Fruit fly (Drosophila melanogaster) whole organism, embryonic: Measurements from ENCODE around the gene Cnot4.
A peak's percentile ranks its signal among the peaks of the same experiment; 100 is the strongest.

ENCODE experiments used
- Adf1 ChIP-seq: fragments of 200-800 bp; sonication (Bioruptor generic); IDR thresholded peaks from 2 replicates; pipeline ENCODE4 v1.3.6; 2022; ENCODE audit warnings: missing biosample characterization, missing genetic modification characterization
- CG11093 ChIP-seq: fragments of 200-800 bp; sonication (Bioruptor generic); IDR thresholded peaks from 3 replicates; pipeline ENCODE4 v1.3.6; 2022; ENCODE audit warnings: missing biosample characterization, missing genetic modification characterization
- CG13123 ChIP-seq: fragments of 200-800 bp; sonication (Bioruptor generic); optimal IDR thresholded peaks from 2 replicates; lab custom pipeline; 2016; ENCODE audit warnings: missing biosample characterization, missing genetic modification characterization
- CG1602 ChIP-seq: fragments of 200-800 bp; sonication (Bioruptor generic); optimal IDR thresholded peaks from 3 replicates; lab custom pipeline; 2016; ENCODE audit warnings: missing biosample characterization, missing genetic modification characterization
- CG17361 ChIP-seq: fragments of 200-800 bp; sonication (Bioruptor generic); IDR thresholded peaks from 3 replicates; pipeline ENCODE4 v1.3.6; 2022; ENCODE audit warnings: missing biosample characterization, missing genetic modification characterization
- CG18764 ChIP-seq: fragments of 200-800 bp; sonication (Bioruptor generic); optimal IDR thresholded peaks from 3 replicates; lab custom pipeline; 2016; ENCODE audit warnings: missing biosample characterization, missing genetic modification characterization
- CG2678 ChIP-seq: fragments of 200-800 bp; sonication (Bioruptor generic); optimal IDR thresholded peaks from 3 replicates; lab custom pipeline; 2019; ENCODE audit warnings: missing biosample characterization, mild to moderate bottlenecking, missing genetic modification characterization, moderate library complexity
- CG3726 ChIP-seq: fragments of 200-800 bp; sonication (Bioruptor generic); IDR thresholded peaks from 3 replicates; pipeline ENCODE4, ENCODE4 v1.3.6; 2022; ENCODE audit warnings: missing biosample characterization, missing genetic modification characterization
- CG3995 ChIP-seq: fragments of 200-800 bp; sonication (Bioruptor generic); optimal IDR thresholded peaks from 3 replicates; lab custom pipeline; 2016; ENCODE audit warnings: missing biosample characterization, missing genetic modification characterization
- CG4617 ChIP-seq: fragments of 200-800 bp; sonication (Bioruptor generic); optimal IDR thresholded peaks from 3 replicates; lab custom pipeline; 2016; ENCODE audit warnings: missing biosample characterization, missing genetic modification characterization, borderline replicate concordance
- CG5953 ChIP-seq: fragments of 200-800 bp; sonication (Bioruptor generic); IDR thresholded peaks from 2 replicates; pipeline ENCODE4 v1.3.6; 2022; ENCODE audit warnings: missing biosample characterization, missing genetic modification characterization
- CG6683 ChIP-seq: fragments of 200-800 bp; sonication (Bioruptor generic); optimal IDR thresholded peaks from 2 replicates; lab custom pipeline; 2017; ENCODE audit warnings: missing biosample characterization, mild to moderate bottlenecking, missing genetic modification characterization, missing genetic modification reagents
- CG6765 ChIP-seq: fragments of 200-800 bp; sonication (Bioruptor generic); optimal IDR thresholded peaks from 3 replicates; lab custom pipeline; 2017; ENCODE audit warnings: missing biosample characterization, mild to moderate bottlenecking, missing genetic modification characterization
- CG7271 ChIP-seq: fragments of 200-800 bp; sonication (Bioruptor generic); optimal IDR thresholded peaks from 2 replicates; lab custom pipeline; 2018; ENCODE audit warnings: missing biosample characterization, mild to moderate bottlenecking, missing genetic modification characterization, moderate library complexity
- CG9932 ChIP-seq: fragments of 200-800 bp; sonication (Bioruptor generic); IDR thresholded peaks from 2 replicates; pipeline ENCODE4 v1.3.6; 2022; ENCODE audit warnings: missing biosample characterization, missing genetic modification characterization
- Dip2 ChIP-seq: fragments of 200-800 bp; sonication (Bioruptor generic); IDR thresholded peaks from 2 replicates; pipeline ENCODE4 v1.3.6; 2022; ENCODE audit warnings: missing biosample characterization, missing genetic modification characterization
- Eip74EF ChIP-seq, 2 experiments: fragments of 200-800 bp in 1 of 2; fragments of >200 bp in 1 of 2; sonication (Bioruptor generic) in 1 of 2; optimal IDR thresholded peaks; 2 replicates each; lab custom pipeline; 2017 to 2019; ENCODE audit warnings: missing biosample characterization in 2 of 2, missing genetic modification characterization in 2 of 2, mild to moderate bottlenecking in 1 of 2, moderate library complexity in 1 of 2
- Fer3 ChIP-seq: fragments of 200-800 bp; sonication (Bioruptor generic); optimal IDR thresholded peaks from 2 replicates; lab custom pipeline; 2018; ENCODE audit warnings: missing biosample characterization, mild to moderate bottlenecking, missing genetic modification characterization, moderate library complexity
- HHEX ChIP-seq: fragments of 200-800 bp; sonication (Bioruptor generic); optimal IDR thresholded peaks from 3 replicates; lab custom pipeline; 2017; ENCODE audit warnings: missing biosample characterization, mild to moderate bottlenecking, missing genetic modification characterization, missing genetic modification reagents
- Hr3 ChIP-seq: fragments of 200-800 bp; sonication (Bioruptor generic); optimal IDR thresholded peaks from 3 replicates; lab custom pipeline; 2016; ENCODE audit warnings: missing biosample characterization, missing genetic modification characterization
- MBD-R2 ChIP-seq: fragments of 200-800 bp; sonication (Bioruptor generic); IDR thresholded peaks from 2 replicates; pipeline ENCODE4 v1.3.6; 2022; ENCODE audit warnings: missing biosample characterization, missing genetic modification characterization
- NFAT ChIP-seq: fragments of 200-800 bp; sonication (Bioruptor generic); IDR thresholded peaks from 2 replicates; pipeline ENCODE4 v1.3.6; 2022; ENCODE audit warnings: missing biosample characterization, missing genetic modification characterization
- Nf-YB ChIP-seq: fragments of 200-800 bp; sonication (Bioruptor generic); optimal IDR thresholded peaks from 3 replicates; lab custom pipeline; 2019; ENCODE audit warnings: missing biosample characterization, mild to moderate bottlenecking, missing genetic modification characterization, moderate library complexity
- Side ChIP-seq: fragments of 200-800 bp; sonication (Bioruptor generic); optimal IDR thresholded peaks from 2 replicates; lab custom pipeline; 2016; ENCODE audit warnings: missing biosample characterization, missing genetic modification characterization
- Xbp1 ChIP-seq: fragments of 200-800 bp; sonication (Bioruptor generic); optimal IDR thresholded peaks from 3 replicates; lab custom pipeline; 2016; ENCODE audit warnings: missing biosample characterization, mild to moderate bottlenecking, missing genetic modification characterization
- YL-1 ChIP-seq: fragments of 200-800 bp; sonication (Bioruptor generic); optimal IDR thresholded peaks from 3 replicates; lab custom pipeline; 2017; ENCODE audit warnings: missing biosample characterization, mild to moderate bottlenecking, missing genetic modification characterization
- al ChIP-seq: fragments of 200-800 bp; sonication (Bioruptor generic); IDR thresholded peaks from 2 replicates; pipeline ENCODE4 v1.3.6; 2022; ENCODE audit warnings: missing biosample characterization, missing genetic modification characterization
- croc ChIP-seq: fragments of 200-800 bp; sonication (Bioruptor generic); conservative IDR thresholded peaks from 3 replicates; pipeline ENCODE4 v1.3.6; 2022; ENCODE audit warnings: missing biosample characterization, missing genetic modification characterization
- crp ChIP-seq, 2 experiments: fragments of 200-800 bp; sonication (Bioruptor generic); optimal IDR thresholded peaks; 2 replicates in 1 of 2; 3 replicates in 1 of 2; lab custom pipeline; 2017; ENCODE audit warnings: missing biosample characterization in 2 of 2, missing genetic modification characterization in 2 of 2, mild to moderate bottlenecking in 1 of 2, moderate library complexity in 1 of 2
- dysf ChIP-seq: fragments of 200-800 bp; sonication (Bioruptor generic); IDR thresholded peaks from 3 replicates; pipeline ENCODE4 v1.3.6; 2022; ENCODE audit warnings: missing biosample characterization, missing genetic modification characterization
- ind ChIP-seq: fragments of 200-800 bp; sonication (Bioruptor generic); optimal IDR thresholded peaks from 3 replicates; lab custom pipeline; 2016; ENCODE audit warnings: missing biosample characterization, missing genetic modification characterization
- jing ChIP-seq: fragments of 200-800 bp; sonication (Bioruptor generic); optimal IDR thresholded peaks from 2 replicates; lab custom pipeline; 2018; ENCODE audit warnings: missing biosample characterization, mild to moderate bottlenecking, missing genetic modification characterization
- knrl ChIP-seq: fragments of 200-800 bp; sonication (Bioruptor generic); IDR thresholded peaks from 3 replicates; pipeline ENCODE4 v1.3.6; 2022; ENCODE audit warnings: missing biosample characterization, missing genetic modification characterization; ENCODE audit not compliant: partially characterized antibody
- lilli ChIP-seq: fragments of 200-800 bp; sonication (Bioruptor generic); optimal IDR thresholded peaks from 3 replicates; lab custom pipeline; 2016; ENCODE audit warnings: missing biosample characterization, missing genetic modification characterization
- lola ChIP-seq, 3 experiments: fragments of >200 bp in 2 of 3; fragments of 200-800 bp in 1 of 3; sonication (Bioruptor generic) in 1 of 3; optimal IDR thresholded peaks; 2 replicates each; lab custom pipeline; 2017 to 2019; ENCODE audit warnings: missing biosample characterization in 3 of 3, missing genetic modification characterization in 3 of 3, mild to moderate bottlenecking in 1 of 3, moderate library complexity in 1 of 3
- nom ChIP-seq: fragments of 200-800 bp; sonication (Bioruptor generic); optimal IDR thresholded peaks from 2 replicates; lab custom pipeline; 2017; ENCODE audit warnings: missing biosample characterization, missing genetic modification characterization, mild to moderate bottlenecking, moderate library complexity, missing genetic modification reagents
- oc ChIP-seq: fragments of 200-800 bp; sonication (Bioruptor generic); optimal IDR thresholded peaks from 2 replicates; lab custom pipeline; 2018; ENCODE audit warnings: missing biosample characterization, mild to moderate bottlenecking, missing genetic modification characterization, moderate library complexity
- pan ChIP-seq, 4 experiments: fragments of >200 bp in 3 of 4; fragments of 200-800 bp in 1 of 4; sonication (Bioruptor generic) in 1 of 4; optimal IDR thresholded peaks in 3 of 4; IDR thresholded peaks in 1 of 4; 2 replicates each; pipeline versions ENCODE4 v1.3.6 to Lab custom; 2017 to 2022; ENCODE audit warnings: missing biosample characterization in 2 of 4, missing genetic modification characterization in 2 of 4, mixed read lengths in 1 of 4
- row ChIP-seq: fragments of 200-800 bp; sonication (Bioruptor generic); IDR thresholded peaks from 3 replicates; pipeline ENCODE4 v1.3.6; 2022; ENCODE audit warnings: missing biosample characterization, missing genetic modification characterization
- salm ChIP-seq: fragments of 200-800 bp; sonication (Bioruptor generic); optimal IDR thresholded peaks from 2 replicates; lab custom pipeline; 2018; ENCODE audit warnings: missing biosample characterization, mild to moderate bottlenecking, missing genetic modification characterization
- sd ChIP-seq: fragments of 200-800 bp; sonication (Bioruptor generic); optimal IDR thresholded peaks from 3 replicates; lab custom pipeline; 2018; ENCODE audit warnings: missing biosample characterization, mild to moderate bottlenecking, missing genetic modification characterization, moderate library complexity
- sima ChIP-seq: fragments of 200-800 bp; sonication (Bioruptor generic); optimal IDR thresholded peaks from 2 replicates; lab custom pipeline; 2016; ENCODE audit warnings: missing biosample characterization, missing genetic modification characterization
- so ChIP-seq: fragments of 200-800 bp; sonication (Bioruptor generic); IDR thresholded peaks from 3 replicates; pipeline ENCODE4 v1.3.6; 2022; ENCODE audit warnings: missing biosample characterization, missing genetic modification characterization
- trem ChIP-seq: fragments of 200-800 bp; optimal IDR thresholded peaks from 3 replicates; lab custom pipeline; 2019; ENCODE audit warnings: missing biosample characterization, mild to moderate bottlenecking, missing genetic modification characterization, moderate library complexity
- twi ChIP-seq: fragments of 200-800 bp; optimal IDR thresholded peaks from 2 replicates; lab custom pipeline; 2019; ENCODE audit warnings: missing biosample characterization, mild to moderate bottlenecking, missing genetic modification characterization, moderate library complexity
- unc-4 ChIP-seq: fragments of 200-800 bp; sonication (Bioruptor generic); IDR thresholded peaks from 2 replicates; pipeline ENCODE4 v1.3.6; 2022; ENCODE audit warnings: missing biosample characterization, missing genetic modification characterization; ENCODE audit not compliant: partially characterized antibody
- zen ChIP-seq: fragments of 200-800 bp; sonication (Bioruptor generic); optimal IDR thresholded peaks from 3 replicates; lab custom pipeline; 2018; ENCODE audit warnings: missing biosample characterization, mild to moderate bottlenecking, missing genetic modification characterization, moderate library complexity

Cnot4 gene

DNA sequence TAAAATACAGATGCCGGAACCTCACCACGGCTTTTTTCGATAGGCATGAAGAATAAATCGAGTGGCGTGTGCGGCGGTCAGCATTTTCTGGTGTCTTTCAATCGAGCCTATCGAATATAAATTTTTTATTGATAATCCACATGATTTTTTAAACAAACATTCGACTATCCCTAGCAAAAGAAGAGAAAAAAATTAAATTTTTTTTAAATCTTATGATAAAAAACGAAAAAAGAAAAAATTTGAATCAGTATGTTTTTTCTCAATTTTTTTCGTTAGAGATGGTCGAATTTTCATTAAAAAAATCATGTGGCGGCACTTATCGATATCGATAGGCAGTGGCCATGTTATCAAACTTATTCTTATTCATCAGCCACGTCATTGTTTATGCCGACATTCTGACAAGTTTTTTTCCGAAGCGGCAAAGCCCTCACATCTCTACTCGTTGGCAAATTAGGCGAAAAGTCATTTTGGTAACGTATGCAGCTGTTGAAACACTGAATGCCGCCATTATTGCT is 30.1 kb downstream of the Cnot4 start, which contains the start of the genes SmB and KdelR (continued):
- TF ChIP-seq ind (GFP tag; lab: Kevin White, UChicago), result no peak
- no peak for TF ChIP-seq CG1602
- no peak for TF ChIP-seq CG6765 (GFP tag; lab: Kevin White, UChicago)
- TF ChIP-seq knrl (GFP tag; lab: Robert Waterston, UW), result peak; percentile 69
- no peak for TF ChIP-seq Fer3 (tag; lab: Kevin White, UChicago)
- no peak for TF ChIP-seq CG2678 (tag; lab: Kevin White, UChicago)
- TF ChIP-seq sd (tag; lab: Kevin White, UChicago), result no peak
- TF ChIP-seq oc (tag; lab: Kevin White, UChicago), result no peak
- no peak; the same call in none of the 3 replicates for TF ChIP-seq row (GFP tag; lab: Robert Waterston, UW)
- peak; percentile 18; the same call in 1 of the 2 replicates for TF ChIP-seq Adf1 (GFP tag; lab: Robert Waterston, UW)
- no peak for TF ChIP-seq Side
- no peak for TF ChIP-seq CG6683 (GFP tag; lab: Kevin White, UChicago)
- TF ChIP-seq, all 482 proteins: peak for 131

DNA sequence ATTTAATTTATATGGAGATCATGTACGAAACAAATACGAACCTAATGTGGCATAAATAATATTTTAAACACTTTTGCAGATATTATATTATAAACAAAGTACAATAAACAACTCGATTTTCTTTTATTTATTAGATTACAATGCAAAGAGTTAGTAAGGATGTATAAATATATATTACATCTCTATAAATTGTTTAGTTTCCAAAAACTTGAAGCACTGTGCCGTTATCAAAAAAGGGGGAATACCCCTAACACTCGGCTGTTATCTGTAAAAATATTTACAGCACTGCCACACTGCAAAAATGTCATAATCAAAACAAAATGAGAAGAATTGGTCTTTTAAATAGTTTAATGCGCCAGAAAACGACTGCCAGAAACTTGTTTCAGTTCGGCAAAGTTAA is 32.0 kb downstream of the Cnot4 start, which contains the start of gene CG5188:
CG5188 (plus strand) TSS at position 302 of the 400 bp plus-strand sequence.
- TF ChIP-seq CG5953 (GFP tag; lab: Robert Waterston, UW) (peak; percentile 54; the same call in 1 of the 2 replicates), trem (tag; lab: Kevin White, UChicago) (peak; percentile 55), jing (no peak), CG7271 (tag; lab: Kevin White, UChicago) (peak; percentile 20), crp (GFP tag; optimal IDR thresholded peaks at IDR 0.05; lab: Kevin White, UChicago) (peak in 1 of 2 experiments; percentile 5), CG4617 (peak; percentile 19), dysf (no peak; the same call in 2 of the 3 replicates), CG17361 (peak; percentile 69; the same call in 2 of the 3 replicates), unc-4 (GFP tag; lab: Robert Waterston, UW) (0 out of 2 replicates have a peak, but pooled peaks have one; percentile 26), zen (tag; lab: Kevin White, UChicago) (peak; percentile 20), lola (GFP tag; optimal IDR thresholded peaks at IDR 0.05; lab: Kevin White, UChicago) (peak in 1 of 3 experiments; percentile 37), twi (no peak), CG11093 (GFP tag; lab: Robert Waterston, UW) (no peak), croc (GFP tag; lab: Robert Waterston, UW) (no peak), NFAT (GFP tag; lab: Robert Waterston, UW) (peak; percentile 74; the same call in 1 of the 2 replicates), salm (tag; lab: Kevin White, UChicago) (peak; percentile 7), Nf-YB (GFP tag; lab: Kevin White, UChicago) (peak; percentile 7), HHEX (GFP tag; lab: Kevin White, UChicago) (no peak), CG18764 (GFP tag; lab: Kevin White, UChicago) (peak; percentile 43), Eip74EF (GFP tag; optimal IDR thresholded peaks at IDR 0.05; lab: Kevin White, UChicago) (peak in 1 of 2 experiments; percentile 29), al (GFP tag; lab: Robert Waterston, UW) (0 out of 2 replicates have a peak, but pooled peaks have one; percentile 31), CG3726 (GFP tag; lab: Robert Waterston, UW) (0 out of 3 replicates have a peak, but pooled peaks have one; percentile 35), CG13123 (GFP tag; lab: Kevin White, UChicago) (peak; percentile 3), Hr3 (GFP tag; lab: Kevin White, UChicago) (peak; percentile 9), sima (GFP tag; lab: Kevin White, UChicago) (no peak), MBD-R2 (GFP tag; lab: Robert Waterston, UW) (peak; percentile 75; the same call in 1 of the 2 replicates), Xbp1 (GFP tag; lab: Kevin White, UChicago) (peak; percentile 57), YL-1 (GFP tag; lab: Kevin White, UChicago) (peak; percentile 82), lilli (GFP tag; lab: Kevin White, UChicago) (peak; percentile 48), so (GFP tag; lab: Robert Waterston, UW) (peak; percentile 26; the same call in 1 of the 3 replicates), Dip2 (GFP tag; lab: Robert Waterston, UW) (no peak), nom (GFP tag; lab: Kevin White, UChicago) (peak; percentile 49), pan (optimal IDR thresholded peaks at IDR 0.05; lab: Kevin White, UChicago) (no peak), pan (GFP tag; optimal IDR thresholded peaks at IDR 0.05 in 1 of 2, IDR thresholded peaks at IDR 0.05 in 1 of 2) (peak in 1 of 2 experiments; percentile 66), CG9932 (GFP tag; lab: Robert Waterston, UW) (peak; percentile 62; the same call in 1 of the 2 replicates), CG3995 (GFP tag; lab: Kevin White, UChicago) (peak; percentile 6)
